Fruit fly (Drosophila melanogaster): ENCODE results near the gene Syn.

Gene Syn

DNA sequence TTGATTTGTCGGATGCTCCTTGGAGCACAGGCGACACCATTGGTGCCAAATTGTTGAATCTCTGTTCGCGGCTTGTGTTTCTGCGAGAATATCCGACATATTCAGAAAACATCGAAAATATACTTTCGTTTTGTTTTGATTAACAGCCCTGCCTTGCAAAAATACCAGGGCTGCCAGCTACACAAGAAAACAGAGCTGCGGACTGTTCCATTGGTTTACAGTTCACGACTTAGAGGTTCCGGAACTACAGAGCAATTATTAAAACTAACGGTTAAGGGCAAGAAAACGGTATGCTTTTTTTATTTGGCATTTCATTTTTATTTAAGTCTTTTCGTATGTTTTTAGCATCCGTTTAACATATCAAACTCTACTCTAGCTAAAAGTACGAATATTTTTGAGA is 29.3 kb upstream of the Syn start, which contains the start of gene CG6254 (continued):
- no peak for TF ChIP-seq CG31224 (GFP tag; IDR thresholded peaks at IDR 0.05)
- peak; percentile 13 for TF ChIP-seq CG13624 (GFP tag; optimal IDR thresholded peaks at IDR 0.05)
- peak in 1 of 2 experiments; percentile 9 for TF ChIP-seq Hr51 (GFP tag; optimal IDR thresholded peaks at IDR 0.05)
- TF ChIP-seq CHES-1-like (GFP tag; optimal IDR thresholded peaks at IDR 0.05), result peak; percentile 67
- no peak for TF ChIP-seq CoRest (tag; optimal IDR thresholded peaks at IDR 0.05)
- TF ChIP-seq ken (GFP tag; IDR thresholded peaks at IDR 0.05), result peak; percentile 40; the same call in 1 of the 3 replicates
- no peak for TF ChIP-seq Vsx1 (GFP tag; optimal IDR thresholded peaks at IDR 0.05)
- TF ChIP-seq CG11560 (tag; IDR thresholded peaks at IDR 0.05), result no peak
- no peak for TF ChIP-seq tio (GFP tag; optimal IDR thresholded peaks at IDR 0.05)
- TF ChIP-seq trh (GFP tag; optimal IDR thresholded peaks at IDR 0.05), result no peak
- TF ChIP-seq CG18619 (GFP tag; optimal IDR thresholded peaks at IDR 0.05), result no peak
- peak; percentile 28; the same call in 1 of the 2 replicates for TF ChIP-seq inv (GFP tag; IDR thresholded peaks at IDR 0.05; ENCODE audit: partially characterized antibody)
- no peak for TF ChIP-seq hb (GFP tag; IDR thresholded peaks at IDR 0.05; ENCODE audit: partially characterized antibody)
- peak; percentile 93 for TF ChIP-seq Myb (GFP tag; optimal IDR thresholded peaks at IDR 0.05)
- TF ChIP-seq HmgD (GFP tag; optimal IDR thresholded peaks at IDR 0.05), result peak; percentile 69
- no peak for TF ChIP-seq CG12104 (GFP tag; optimal IDR thresholded peaks at IDR 0.05)
- peak; percentile 1 for TF ChIP-seq bab2 (GFP tag; optimal IDR thresholded peaks at IDR 0.05)
- TF ChIP-seq Spps (tag; optimal IDR thresholded peaks at IDR 0.05), result no peak
- TF ChIP-seq CG3847 (GFP tag; IDR thresholded peaks at IDR 0.05), result 0 out of 2 replicates have a peak, but pooled peaks have one; percentile 22
- no peak for TF ChIP-seq bigmax (GFP tag; optimal IDR thresholded peaks at IDR 0.05)
- 0 out of 3 replicates have a peak, but pooled peaks have one; percentile 30 for TF ChIP-seq zfh1 (GFP tag; IDR thresholded peaks at IDR 0.05)
- TF ChIP-seq Hmr (GFP tag; optimal IDR thresholded peaks at IDR 0.05), result no peak
- TF ChIP-seq aop (GFP tag; IDR thresholded peaks at IDR 0.05), result 0 out of 2 replicates have a peak, but pooled peaks have one; percentile 27
- no peak for TF ChIP-seq CG6175 (GFP tag; IDR thresholded peaks at IDR 0.05)
- peak; percentile 45 for TF ChIP-seq az2 (GFP tag; optimal IDR thresholded peaks at IDR 0.05)
- TF ChIP-seq vvl (GFP tag; IDR thresholded peaks at IDR 0.05), result peak; percentile 77
- TF ChIP-seq Trl (optimal IDR thresholded peaks at IDR 0.05), result no peak
- TF ChIP-seq Trl (GFP tag; optimal IDR thresholded peaks at IDR 0.05), result peak; percentile 47
- TF ChIP-seq slbo (GFP tag; IDR thresholded peaks at IDR 0.05), result peak; percentile 74; the same call in 1 of the 2 replicates
- TF ChIP-seq CG10366 (GFP tag; IDR thresholded peaks at IDR 0.05), result no peak
- no peak for TF ChIP-seq Atf6 (GFP tag; IDR thresholded peaks at IDR 0.05)
- no peak for TF ChIP-seq yki (optimal IDR thresholded peaks at IDR 0.05)
- no peak for TF ChIP-seq CG1792 (GFP tag; optimal IDR thresholded peaks at IDR 0.05)
- peak; percentile 76 for TF ChIP-seq ftz-f1 (GFP tag; optimal IDR thresholded peaks at IDR 0.05)
- TF ChIP-seq Rx (GFP tag; IDR thresholded peaks at IDR 0.05), result no peak
- no peak for TF ChIP-seq CG17328 (GFP tag; IDR thresholded peaks at IDR 0.05)
- peak; percentile 64 for TF ChIP-seq CG32532 (GFP tag; IDR thresholded peaks at IDR 0.05)
- TF ChIP-seq MESR4 (GFP tag; optimal IDR thresholded peaks at IDR 0.05), result peak; percentile 57
- TF ChIP-seq CG13894 (tag; optimal IDR thresholded peaks at IDR 0.05), result no peak
- no peak for TF ChIP-seq fd64A (GFP tag; optimal IDR thresholded peaks at IDR 0.05)
- TF ChIP-seq jumu (GFP tag; optimal IDR thresholded peaks at IDR 0.05), result no peak
- TF ChIP-seq CG7372 (GFP tag; IDR thresholded peaks at IDR 0.05), result peak; percentile 35; the same call in 1 of the 2 replicates
- peak; percentile 45 for TF ChIP-seq CG34376 (GFP tag; optimal IDR thresholded peaks at IDR 0.05)
- no peak for TF ChIP-seq hbn (GFP tag; IDR thresholded peaks at IDR 0.05; ENCODE audit: partially characterized antibody)
- peak; percentile 46 for TF ChIP-seq YL-1 (GFP tag; optimal IDR thresholded peaks at IDR 0.05)
- TF ChIP-seq CG10654 (GFP tag; optimal IDR thresholded peaks at IDR 0.05), result peak; percentile 18
- peak; percentile 22 for TF ChIP-seq fd96Cb (tag; optimal IDR thresholded peaks at IDR 0.05)
- TF ChIP-seq Dip3 (GFP tag; optimal IDR thresholded peaks at IDR 0.05), result peak; percentile 24
- no peak for TF ChIP-seq oc (tag; optimal IDR thresholded peaks at IDR 0.05)
- TF ChIP-seq CG33213 (GFP tag; optimal IDR thresholded peaks at IDR 0.05), result peak; percentile 40
- TF ChIP-seq ssp (GFP tag; IDR thresholded peaks at IDR 0.05), result no peak
- peak; percentile 100 for TF ChIP-seq CG15514 (GFP tag; optimal IDR thresholded peaks at IDR 0.05)

Measured in whole organism, embryonic.